Fruit fly (Drosophila melanogaster) whole organism, embryonic: ENCODE results near the gene CG42815.

Source experiments
- ATbp ChIP-seq: fragments of 200-800 bp; sonication (Bioruptor generic); optimal IDR thresholded peaks from 2 replicates; lab custom pipeline; 2017; ENCODE audit warnings: missing biosample characterization, mild to moderate bottlenecking, missing genetic modification characterization, missing genetic modification reagents
- Aef1 ChIP-seq: fragments of 200-800 bp; sonication (Bioruptor generic); IDR thresholded peaks from 3 replicates; pipeline ENCODE4 v1.3.6; 2022; ENCODE audit warnings: missing biosample characterization, missing genetic modification characterization
- CG10321 ChIP-seq: fragments of 200-800 bp; sonication (Bioruptor generic); IDR thresholded peaks from 2 replicates; pipeline ENCODE4 v1.3.6; 2022; ENCODE audit warnings: missing biosample characterization, missing genetic modification characterization
- CG11247 ChIP-seq: fragments of 200-800 bp; sonication (Bioruptor generic); IDR thresholded peaks from 2 replicates; pipeline ENCODE4 v1.3.6; 2022; ENCODE audit warnings: missing biosample characterization, missing genetic modification characterization
- CG12659 ChIP-seq: fragments of 200-800 bp; sonication (Bioruptor generic); optimal IDR thresholded peaks from 3 replicates; lab custom pipeline; 2017; ENCODE audit warnings: mild to moderate bottlenecking, missing biosample characterization, missing genetic modification reagents, missing genetic modification characterization
- CG13424 ChIP-seq: fragments of 200-800 bp; sonication (Bioruptor generic); optimal IDR thresholded peaks from 2 replicates; lab custom pipeline; 2019; ENCODE audit warnings: missing biosample characterization, mild to moderate bottlenecking, missing genetic modification characterization, moderate library complexity
- CG16863 ChIP-seq: fragments of 200-800 bp; sonication (Bioruptor generic); optimal IDR thresholded peaks from 3 replicates; lab custom pipeline; 2016; ENCODE audit warnings: missing biosample characterization, missing genetic modification characterization
- CG17359 ChIP-seq: fragments of 200-800 bp; sonication (Bioruptor generic); optimal IDR thresholded peaks from 3 replicates; lab custom pipeline; 2018; ENCODE audit warnings: missing biosample characterization, mild to moderate bottlenecking, missing genetic modification characterization, moderate library complexity
- CG17568 ChIP-seq: fragments of 200-800 bp; sonication (Bioruptor generic); optimal IDR thresholded peaks from 2 replicates; lab custom pipeline; 2018; ENCODE audit warnings: missing biosample characterization, mild to moderate bottlenecking, missing genetic modification characterization, moderate library complexity
- CG17612 ChIP-seq: fragments of 200-800 bp; sonication (Bioruptor generic); IDR thresholded peaks from 2 replicates; pipeline ENCODE4 v1.3.6; 2022; ENCODE audit warnings: missing biosample characterization, missing genetic modification characterization
- CG1832 ChIP-seq: fragments of 200-800 bp; sonication (Bioruptor generic); optimal IDR thresholded peaks from 2 replicates; lab custom pipeline; 2017; ENCODE audit warnings: missing biosample characterization, mild to moderate bottlenecking, missing genetic modification characterization, inconsistent platforms
- CG18476 ChIP-seq: fragments of 200-800 bp; sonication (Bioruptor generic); optimal IDR thresholded peaks from 2 replicates; lab custom pipeline; 2016; ENCODE audit warnings: missing biosample characterization, mild to moderate bottlenecking, missing genetic modification characterization
- CG2120 ChIP-seq: fragments of 200-800 bp; sonication (Bioruptor generic); optimal IDR thresholded peaks from 3 replicates; lab custom pipeline; 2016; ENCODE audit warnings: missing biosample characterization, missing genetic modification characterization
- CG2129 ChIP-seq: fragments of 200-800 bp; sonication (Bioruptor generic); IDR thresholded peaks from 2 replicates; pipeline ENCODE4 v1.3.6; 2022; ENCODE audit warnings: missing biosample characterization, missing genetic modification characterization; ENCODE audit not compliant: partially characterized antibody
- CG4328 ChIP-seq: fragments of 200-800 bp; sonication (Bioruptor generic); optimal IDR thresholded peaks from 3 replicates; lab custom pipeline; 2017; ENCODE audit warnings: missing biosample characterization, missing genetic modification reagents, missing genetic modification characterization
- CG6272 ChIP-seq: fragments of 200-800 bp; sonication (Bioruptor generic); IDR thresholded peaks from 2 replicates; pipeline ENCODE4 v1.3.6; 2022; ENCODE audit warnings: missing biosample characterization, missing genetic modification characterization
- CG7745 ChIP-seq: fragments of 200-800 bp; sonication (Bioruptor generic); optimal IDR thresholded peaks from 2 replicates; lab custom pipeline; 2018; ENCODE audit warnings: missing biosample characterization, mild to moderate bottlenecking, missing genetic modification characterization, moderate library complexity
- CG8924 ChIP-seq: fragments of 200-800 bp; optimal IDR thresholded peaks from 3 replicates; lab custom pipeline; 2019; ENCODE audit warnings: missing biosample characterization, mild to moderate bottlenecking, missing genetic modification characterization, moderate library complexity
- CoRest ChIP-seq: fragments of 200-800 bp; sonication (Bioruptor generic); optimal IDR thresholded peaks from 3 replicates; lab custom pipeline; 2018; ENCODE audit warnings: missing biosample characterization, mild to moderate bottlenecking, missing genetic modification characterization, moderate library complexity
- CrebB ChIP-seq: fragments of 200-800 bp; sonication (Bioruptor generic); optimal IDR thresholded peaks from 3 replicates; lab custom pipeline; 2018; ENCODE audit warnings: missing biosample characterization, mild to moderate bottlenecking, missing genetic modification characterization
- D19A ChIP-seq: fragments of 200-800 bp; optimal IDR thresholded peaks from 3 replicates; lab custom pipeline; 2019; ENCODE audit warnings: missing biosample characterization, mild to moderate bottlenecking, missing genetic modification characterization, moderate library complexity
- Deaf1 ChIP-seq: fragments of 200-800 bp; optimal IDR thresholded peaks from 3 replicates; lab custom pipeline; 2019; ENCODE audit warnings: missing biosample characterization, mild to moderate bottlenecking, missing genetic modification characterization, moderate library complexity
- Dfd ChIP-seq, 2 experiments: fragments of >200 bp; optimal IDR thresholded peaks; 2 replicates each; lab custom pipeline; 2017; ENCODE audit warnings: missing biosample characterization in 2 of 2, missing genetic modification characterization in 2 of 2
- Dip2 ChIP-seq: fragments of 200-800 bp; sonication (Bioruptor generic); IDR thresholded peaks from 2 replicates; pipeline ENCODE4 v1.3.6; 2022; ENCODE audit warnings: missing biosample characterization, missing genetic modification characterization
- Doc2 ChIP-seq: fragments of 200-800 bp; sonication (Bioruptor generic); IDR thresholded peaks from 2 replicates; pipeline ENCODE4 v1.3.6; 2022; ENCODE audit warnings: missing biosample characterization, missing genetic modification characterization
- Doc3 ChIP-seq: fragments of 200-800 bp; sonication (Bioruptor generic); IDR thresholded peaks from 3 replicates; pipeline ENCODE4 v1.3.6; 2022; ENCODE audit warnings: missing biosample characterization, missing genetic modification characterization; ENCODE audit not compliant: partially characterized antibody
- HHEX ChIP-seq: fragments of 200-800 bp; sonication (Bioruptor generic); optimal IDR thresholded peaks from 3 replicates; lab custom pipeline; 2017; ENCODE audit warnings: missing biosample characterization, mild to moderate bottlenecking, missing genetic modification characterization, missing genetic modification reagents
- NFAT ChIP-seq: fragments of 200-800 bp; sonication (Bioruptor generic); IDR thresholded peaks from 2 replicates; pipeline ENCODE4 v1.3.6; 2022; ENCODE audit warnings: missing biosample characterization, missing genetic modification characterization
- Neu2 ChIP-seq: fragments of 200-800 bp; sonication (Bioruptor generic); optimal IDR thresholded peaks from 3 replicates; lab custom pipeline; 2016; ENCODE audit warnings: missing biosample characterization, missing genetic modification characterization, borderline replicate concordance
- NfI ChIP-seq: fragments of 200-800 bp; sonication (Bioruptor generic); optimal IDR thresholded peaks from 3 replicates; lab custom pipeline; 2018; ENCODE audit warnings: missing biosample characterization, mild to moderate bottlenecking, missing genetic modification characterization, moderate library complexity
- Six4 ChIP-seq: fragments of 200-800 bp; sonication (Bioruptor generic); optimal IDR thresholded peaks from 2 replicates; lab custom pipeline; 2016; ENCODE audit warnings: missing biosample characterization, missing genetic modification characterization
- Stat92E ChIP-seq, 3 experiments: fragments of >200 bp in 2 of 3; fragments of 200-800 bp in 1 of 3; sonication (Bioruptor generic) in 1 of 3; optimal IDR thresholded peaks; 2 replicates each; lab custom pipeline; 2017 to 2019; ENCODE audit warnings: missing biosample characterization in 3 of 3, missing genetic modification characterization in 3 of 3, mild to moderate bottlenecking in 1 of 3, moderate library complexity in 1 of 3
- bigmax ChIP-seq: fragments of 200-800 bp; sonication (Bioruptor generic); optimal IDR thresholded peaks from 2 replicates; lab custom pipeline; 2018; ENCODE audit warnings: missing biosample characterization, mild to moderate bottlenecking, missing genetic modification characterization
- br ChIP-seq: fragments of >200 bp; optimal IDR thresholded peaks from 2 replicates; lab custom pipeline; 2017
- ci ChIP-seq: fragments of 200-800 bp; sonication (Bioruptor generic); IDR thresholded peaks from 3 replicates; pipeline ENCODE4 v1.3.6; 2022; ENCODE audit warnings: missing biosample characterization, missing genetic modification characterization
- kah ChIP-seq: fragments of 200-800 bp; sonication (Bioruptor generic); optimal IDR thresholded peaks from 2 replicates; lab custom pipeline; 2018; ENCODE audit warnings: missing biosample characterization, mild to moderate bottlenecking, missing genetic modification characterization
- nerfin-2 ChIP-seq: fragments of 200-800 bp; sonication (Bioruptor generic); IDR thresholded peaks from 2 replicates; pipeline ENCODE4 v1.3.6; 2022; ENCODE audit warnings: missing biosample characterization, missing genetic modification characterization; ENCODE audit not compliant: partially characterized antibody
- onecut ChIP-seq: fragments of 200-800 bp; sonication (Bioruptor generic); IDR thresholded peaks from 2 replicates; pipeline ENCODE4 v1.3.6; 2022; ENCODE audit warnings: missing biosample characterization, missing genetic modification characterization
- p53 ChIP-seq: fragments of 200-800 bp; sonication (Bioruptor generic); optimal IDR thresholded peaks from 2 replicates; lab custom pipeline; 2016; ENCODE audit warnings: missing biosample characterization, missing genetic modification characterization
- pan ChIP-seq, 4 experiments: fragments of >200 bp in 3 of 4; fragments of 200-800 bp in 1 of 4; sonication (Bioruptor generic) in 1 of 4; optimal IDR thresholded peaks in 3 of 4; IDR thresholded peaks in 1 of 4; 2 replicates each; pipeline versions ENCODE4 v1.3.6 to Lab custom; 2017 to 2022; ENCODE audit warnings: missing biosample characterization in 2 of 4, missing genetic modification characterization in 2 of 4, mixed read lengths in 1 of 4
- pros ChIP-seq: fragments of 200-800 bp; sonication (Bioruptor generic); optimal IDR thresholded peaks from 3 replicates; lab custom pipeline; 2019; ENCODE audit warnings: missing biosample characterization, mild to moderate bottlenecking, missing genetic modification characterization, moderate library complexity
- sens ChIP-seq: fragments of 200-800 bp; sonication (Bioruptor generic); peaks from one replicate; lab custom pipeline; 2016; ENCODE audit warnings: missing biosample characterization, missing genetic modification characterization
- slou ChIP-seq: fragments of 200-800 bp; sonication (Bioruptor generic); optimal IDR thresholded peaks from 3 replicates; lab custom pipeline; 2016; ENCODE audit warnings: missing biosample characterization, missing genetic modification characterization
- tap ChIP-seq: fragments of 200-800 bp; optimal IDR thresholded peaks from 3 replicates; lab custom pipeline; 2019; ENCODE audit warnings: missing biosample characterization, mild to moderate bottlenecking, missing genetic modification characterization, moderate library complexity
- tna ChIP-seq: fragments of 200-800 bp; sonication (Bioruptor generic); IDR thresholded peaks from 2 replicates; pipeline ENCODE4 v1.3.6; 2022; ENCODE audit warnings: missing biosample characterization, missing genetic modification characterization; ENCODE audit not compliant: partially characterized antibody
- vvl ChIP-seq: fragments of 200-800 bp; sonication (Bioruptor generic); IDR thresholded peaks from 2 replicates; pipeline ENCODE4 v1.3.6; 2022; ENCODE audit warnings: missing biosample characterization, missing genetic modification characterization
- zen2 ChIP-seq: fragments of 200-800 bp; sonication (Bioruptor generic); IDR thresholded peaks from 3 replicates; pipeline ENCODE4 v1.3.6; 2022; ENCODE audit warnings: missing biosample characterization, missing genetic modification characterization; ENCODE audit not compliant: partially characterized antibody

CG42815 gene

DNA sequence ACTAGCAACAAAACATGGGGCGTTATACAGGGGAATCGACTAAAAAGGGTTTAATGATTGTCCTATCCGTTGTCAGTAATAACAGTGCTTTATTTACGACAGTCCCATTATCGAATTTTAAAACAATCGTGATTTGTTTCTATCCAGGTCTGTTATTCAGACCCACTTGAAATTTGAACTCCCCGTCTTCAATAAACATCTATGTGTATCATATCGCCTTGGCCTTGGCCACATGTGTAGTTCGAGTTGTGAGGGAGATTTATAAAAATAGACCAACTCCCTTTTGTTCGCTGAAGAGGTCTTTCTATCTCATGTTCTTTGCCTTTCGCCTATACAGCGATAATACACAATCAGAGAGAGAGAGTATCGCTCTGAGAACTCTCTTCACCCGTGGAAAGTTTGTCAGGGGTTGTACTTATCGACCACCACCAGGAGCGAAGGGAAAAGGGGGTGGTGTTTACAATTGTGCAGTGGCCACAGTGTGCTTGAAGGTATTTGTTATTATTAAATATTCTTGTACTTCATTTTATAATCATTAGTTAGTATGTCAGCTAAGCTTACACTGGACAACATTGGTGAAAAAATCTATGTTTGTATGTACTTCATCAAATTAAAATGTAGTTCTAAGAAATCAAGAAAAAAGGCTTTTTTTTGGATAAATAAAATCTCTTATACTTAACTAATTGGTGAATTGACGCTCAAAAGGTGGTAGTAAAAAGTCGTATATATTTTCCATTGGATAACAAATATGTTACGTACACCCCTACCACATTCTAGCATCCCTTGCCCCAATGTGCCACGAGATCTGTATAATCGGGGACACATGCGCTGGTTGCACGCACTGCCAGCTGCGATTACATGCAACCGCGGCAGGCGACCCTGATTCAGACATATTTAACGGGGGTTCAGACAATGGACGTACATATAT, 33.9 kb downstream of the CG42815 start (continued):
- TF ChIP-seq onecut (GFP tag; lab: Robert Waterston, UW) (peak; percentile 70), HHEX (GFP tag; lab: Kevin White, UChicago) (peak; percentile 69), NFAT (no peak), Six4 (GFP tag; lab: Kevin White, UChicago) (peak; percentile 72), CG4328 (GFP tag; lab: Kevin White, UChicago) (peak; percentile 48), CG12659 (GFP tag; lab: Kevin White, UChicago) (peak; percentile 69), CG11247 (0 out of 2 replicates have a peak, but pooled peaks have one; percentile 23), Doc2 (no peak), CG17359 (peak; percentile 69), CG1832 (GFP tag; lab: Kevin White, UChicago) (no peak), Dip2 (GFP tag; lab: Robert Waterston, UW) (no peak), vvl (peak; percentile 78), CG2129 (GFP tag; lab: Robert Waterston, UW) (no peak), CG13424 (peak; percentile 78), CoRest (tag; lab: Kevin White, UChicago) (peak; percentile 88), br (lab: Kevin White, UChicago) (no peak), kah (peak; percentile 64), zen2 (GFP tag; lab: Robert Waterston, UW) (no peak), ATbp (GFP tag; lab: Kevin White, UChicago) (peak; percentile 62), Aef1 (no peak; the same call in 2 of the 3 replicates), tap (peak; percentile 56), Deaf1 (tag; lab: Kevin White, UChicago) (peak; percentile 55), tna (no peak), D19A (tag; lab: Kevin White, UChicago) (peak; percentile 88), Neu2 (GFP tag; lab: Kevin White, UChicago) (no peak), CG18476 (GFP tag; lab: Kevin White, UChicago) (peak; percentile 62), NfI (GFP tag; lab: Kevin White, UChicago) (peak; percentile 5), CG8924 (tag; lab: Kevin White, UChicago) (peak; percentile 89), CG17612 (GFP tag; lab: Robert Waterston, UW) (no peak), sens (GFP tag; lab: Kevin White, UChicago) (peak; percentile 98), CG2120 (GFP tag; lab: Kevin White, UChicago) (peak; percentile 30), pros (GFP tag; lab: Kevin White, UChicago) (peak; percentile 88), ci (0 out of 3 replicates have a peak, but pooled peaks have one; percentile 13), Dfd (GFP tag; optimal IDR thresholded peaks at IDR 0.05; lab: Kevin White, UChicago) (no peak), CrebB (no peak), CG6272 (GFP tag; lab: Robert Waterston, UW) (no peak), nerfin-2 (GFP tag; lab: Robert Waterston, UW) (no peak), CG16863 (GFP tag; lab: Kevin White, UChicago) (peak; percentile 67), pan (optimal IDR thresholded peaks at IDR 0.05; lab: Kevin White, UChicago) (no peak), pan (GFP tag; optimal IDR thresholded peaks at IDR 0.05 in 1 of 2, IDR thresholded peaks at IDR 0.05 in 1 of 2) (peak in 1 of 2 experiments; percentile 37), CG10321 (no peak), bigmax (GFP tag; lab: Kevin White, UChicago) (no peak), Stat92E (GFP tag; optimal IDR thresholded peaks at IDR 0.05; lab: Kevin White, UChicago) (peak in 1 of 3 experiments; percentile 77), CG7745 (peak; percentile 30), Doc3 (no peak), p53 (GFP tag; lab: Kevin White, UChicago) (no peak), slou (GFP tag; lab: Kevin White, UChicago) (peak; percentile 31), CG17568 (GFP tag; lab: Kevin White, UChicago) (no peak)
